Fruit fly (Drosophila melanogaster) whole organism, embryonic: ENCODE measurements around the gene CG18563.
A peak's percentile ranks its signal among the peaks of the same experiment; 100 is the strongest.

Experiments
- ATbp ChIP-seq: fragments of 200-800 bp; sonication (Bioruptor generic); optimal IDR thresholded peaks from 2 replicates; lab custom pipeline; 2017; ENCODE audit warnings: missing biosample characterization, mild to moderate bottlenecking, missing genetic modification characterization, missing genetic modification reagents
- Atf3 ChIP-seq: fragments of 200-800 bp; sonication (Bioruptor generic); optimal IDR thresholded peaks from 3 replicates; lab custom pipeline; 2016; ENCODE audit warnings: missing biosample characterization, missing genetic modification characterization
- CG10959 ChIP-seq: fragments of 200-800 bp; sonication (Bioruptor generic); IDR thresholded peaks from 2 replicates; pipeline ENCODE4 v1.3.6; 2022; ENCODE audit warnings: missing biosample characterization, missing genetic modification characterization
- CG10979 ChIP-seq: fragments of 200-800 bp; sonication (Bioruptor generic); optimal IDR thresholded peaks from 2 replicates; lab custom pipeline; 2018; ENCODE audit warnings: missing biosample characterization, mild to moderate bottlenecking, missing genetic modification characterization, moderate library complexity
- CG12155 ChIP-seq: fragments of 200-800 bp; sonication (Bioruptor generic); optimal IDR thresholded peaks from 3 replicates; lab custom pipeline; 2016; ENCODE audit warnings: missing biosample characterization, missing genetic modification characterization
- CG12299 ChIP-seq: fragments of 200-800 bp; sonication (Bioruptor generic); optimal IDR thresholded peaks from 2 replicates; lab custom pipeline; 2018; ENCODE audit warnings: missing biosample characterization, mild to moderate bottlenecking, missing genetic modification characterization
- CG13123 ChIP-seq: fragments of 200-800 bp; sonication (Bioruptor generic); optimal IDR thresholded peaks from 2 replicates; lab custom pipeline; 2016; ENCODE audit warnings: missing biosample characterization, missing genetic modification characterization
- CG14050 ChIP-seq: fragments of 200-800 bp; sonication (Bioruptor generic); IDR thresholded peaks from 3 replicates; pipeline ENCODE4 v1.3.6; 2022; ENCODE audit warnings: missing biosample characterization, missing genetic modification characterization
- CG15479 ChIP-seq: fragments of 200-800 bp; sonication (Bioruptor generic); optimal IDR thresholded peaks from 3 replicates; lab custom pipeline; 2019; ENCODE audit warnings: missing biosample characterization, mild to moderate bottlenecking, missing genetic modification characterization, moderate library complexity
- CG16813 ChIP-seq: fragments of 200-800 bp; sonication (Bioruptor generic); IDR thresholded peaks from 3 replicates; pipeline ENCODE4 v1.3.6; 2022; ENCODE audit warnings: missing biosample characterization, missing genetic modification characterization; ENCODE audit not compliant: partially characterized antibody
- CG17328 ChIP-seq: fragments of 200-800 bp; sonication (Bioruptor generic); IDR thresholded peaks from 2 replicates; pipeline ENCODE4 v1.3.6; 2022; ENCODE audit warnings: missing biosample characterization, missing genetic modification characterization
- CG17612 ChIP-seq: fragments of 200-800 bp; sonication (Bioruptor generic); IDR thresholded peaks from 2 replicates; pipeline ENCODE4 v1.3.6; 2022; ENCODE audit warnings: missing biosample characterization, missing genetic modification characterization
- CG34422 ChIP-seq: fragments of 200-800 bp; sonication (Bioruptor generic); IDR thresholded peaks from 3 replicates; pipeline ENCODE4 v1.3.6; 2022; ENCODE audit warnings: missing biosample characterization, missing genetic modification characterization
- CG4707 ChIP-seq: fragments of 200-800 bp; sonication (Bioruptor generic); optimal IDR thresholded peaks from 2 replicates; lab custom pipeline; 2018; ENCODE audit warnings: missing biosample characterization, mild to moderate bottlenecking, missing genetic modification characterization, moderate library complexity
- CG4730 ChIP-seq: fragments of 200-800 bp; sonication (Bioruptor generic); IDR thresholded peaks from 2 replicates; pipeline ENCODE4 v1.3.6; 2022; ENCODE audit warnings: missing biosample characterization, missing genetic modification characterization
- CG7786 ChIP-seq: fragments of 200-800 bp; sonication (Bioruptor generic); optimal IDR thresholded peaks from 2 replicates; lab custom pipeline; 2016; ENCODE audit warnings: missing biosample characterization, missing genetic modification characterization
- CG7928 ChIP-seq: fragments of 200-800 bp; sonication (Bioruptor generic); optimal IDR thresholded peaks from 2 replicates; lab custom pipeline; 2017; ENCODE audit warnings: missing biosample characterization, mild to moderate bottlenecking, missing genetic modification characterization
- CG9797 ChIP-seq: fragments of 200-800 bp; sonication (Bioruptor generic); optimal IDR thresholded peaks from 3 replicates; lab custom pipeline; 2018; ENCODE audit warnings: missing biosample characterization, mild to moderate bottlenecking, missing genetic modification characterization
- Dfd ChIP-seq, 2 experiments: fragments of >200 bp; optimal IDR thresholded peaks; 2 replicates each; lab custom pipeline; 2017; ENCODE audit warnings: missing biosample characterization in 2 of 2, missing genetic modification characterization in 2 of 2
- Doc2 ChIP-seq: fragments of 200-800 bp; sonication (Bioruptor generic); IDR thresholded peaks from 2 replicates; pipeline ENCODE4 v1.3.6; 2022; ENCODE audit warnings: missing biosample characterization, missing genetic modification characterization
- GATAe ChIP-seq: fragments of 200-800 bp; sonication (Bioruptor generic); conservative IDR thresholded peaks from 2 replicates; pipeline ENCODE4 v1.3.6; 2022; ENCODE audit warnings: missing biosample characterization, missing genetic modification characterization
- HLH54F ChIP-seq: fragments of 200-800 bp; sonication (Bioruptor generic); optimal IDR thresholded peaks from 3 replicates; lab custom pipeline; 2016; ENCODE audit warnings: missing biosample characterization, missing genetic modification characterization
- Hr78 ChIP-seq, 2 experiments: fragments of 200-800 bp in 1 of 2; fragments of >200 bp in 1 of 2; sonication (Bioruptor generic) in 1 of 2; optimal IDR thresholded peaks; 2 replicates each; lab custom pipeline; 2017 to 2019; ENCODE audit warnings: missing biosample characterization in 2 of 2, missing genetic modification characterization in 2 of 2, mild to moderate bottlenecking in 1 of 2, moderate library complexity in 1 of 2
- Lpt ChIP-seq: fragments of >200 bp; optimal IDR thresholded peaks from 2 replicates; lab custom pipeline; 2018; ENCODE audit warnings: missing biosample characterization, missing genetic modification characterization
- Mad ChIP-seq: fragments of 200-800 bp; sonication (Bioruptor generic); optimal IDR thresholded peaks from 2 replicates; lab custom pipeline; 2016; ENCODE audit warnings: missing biosample characterization, missing genetic modification characterization
- Nf-YC ChIP-seq: fragments of 200-800 bp; optimal IDR thresholded peaks from 3 replicates; lab custom pipeline; 2019; ENCODE audit warnings: missing biosample characterization, mild to moderate bottlenecking, missing genetic modification characterization, moderate library complexity
- Oli ChIP-seq: fragments of 200-800 bp; sonication (Bioruptor generic); optimal IDR thresholded peaks from 2 replicates; lab custom pipeline; 2018; ENCODE audit warnings: missing biosample characterization, mild to moderate bottlenecking, missing genetic modification characterization, moderate library complexity
- Ptx1 ChIP-seq: fragments of 200-800 bp; sonication (Bioruptor generic); IDR thresholded peaks from 2 replicates; pipeline ENCODE4 v1.3.6; 2022; ENCODE audit warnings: missing biosample characterization, missing genetic modification characterization
- Rx ChIP-seq: fragments of 200-800 bp; sonication (Bioruptor generic); IDR thresholded peaks from 2 replicates; pipeline ENCODE4 v1.3.6; 2022; ENCODE audit warnings: missing biosample characterization, missing genetic modification characterization
- Tbp ChIP-seq: fragments of >200 bp; optimal IDR thresholded peaks from 2 replicates; lab custom pipeline; 2018; ENCODE audit warnings: missing biosample characterization, missing genetic modification characterization
- YL-1 ChIP-seq: fragments of 200-800 bp; sonication (Bioruptor generic); optimal IDR thresholded peaks from 3 replicates; lab custom pipeline; 2017; ENCODE audit warnings: missing biosample characterization, mild to moderate bottlenecking, missing genetic modification characterization
- bigmax ChIP-seq: fragments of 200-800 bp; sonication (Bioruptor generic); optimal IDR thresholded peaks from 2 replicates; lab custom pipeline; 2018; ENCODE audit warnings: missing biosample characterization, mild to moderate bottlenecking, missing genetic modification characterization
- ci ChIP-seq: fragments of 200-800 bp; sonication (Bioruptor generic); IDR thresholded peaks from 3 replicates; pipeline ENCODE4 v1.3.6; 2022; ENCODE audit warnings: missing biosample characterization, missing genetic modification characterization
- corto ChIP-seq: fragments of 200-800 bp; sonication (Bioruptor generic); optimal IDR thresholded peaks from 2 replicates; lab custom pipeline; 2016; ENCODE audit warnings: missing biosample characterization, mild to moderate bottlenecking, missing genetic modification characterization, moderate library complexity
- dmrt11E ChIP-seq: fragments of 200-800 bp; sonication (Bioruptor generic); optimal IDR thresholded peaks from 3 replicates; lab custom pipeline; 2018; ENCODE audit warnings: missing biosample characterization, mild to moderate bottlenecking, missing genetic modification characterization, moderate library complexity
- exex ChIP-seq: fragments of 200-800 bp; sonication (Bioruptor generic); optimal IDR thresholded peaks from 4 replicates; lab custom pipeline; 2018; ENCODE audit warnings: missing biosample characterization, mild to moderate bottlenecking, missing genetic modification characterization, moderate library complexity
- fd64A ChIP-seq: fragments of 200-800 bp; sonication (Bioruptor generic); optimal IDR thresholded peaks from 3 replicates; lab custom pipeline; 2018; ENCODE audit warnings: missing biosample characterization, mild to moderate bottlenecking, missing genetic modification characterization
- gro ChIP-seq: fragments of 200-800 bp; sonication (Bioruptor generic); optimal IDR thresholded peaks from 2 replicates; lab custom pipeline; 2016; ENCODE audit warnings: missing biosample characterization, missing genetic modification characterization
- ham ChIP-seq: fragments of 200-800 bp; sonication (Bioruptor generic); IDR thresholded peaks from 2 replicates; pipeline ENCODE4 v1.3.6; 2022; ENCODE audit warnings: missing biosample characterization, missing genetic modification characterization
- hkb ChIP-seq, 2 experiments: fragments of 200-800 bp in 1 of 2; fragments of >200 bp in 1 of 2; sonication (Bioruptor generic) in 1 of 2; IDR thresholded peaks in 1 of 2; optimal IDR thresholded peaks in 1 of 2; 2 replicates each; pipeline versions ENCODE4 v1.3.6 to Lab custom; 2017 to 2022; ENCODE audit warnings: missing biosample characterization in 1 of 2, missing genetic modification characterization in 1 of 2
- hth ChIP-seq: fragments of >200 bp; optimal IDR thresholded peaks from 2 replicates; lab custom pipeline; 2017; ENCODE audit warnings: inconsistent platforms
- jing ChIP-seq: fragments of 200-800 bp; sonication (Bioruptor generic); optimal IDR thresholded peaks from 2 replicates; lab custom pipeline; 2018; ENCODE audit warnings: missing biosample characterization, mild to moderate bottlenecking, missing genetic modification characterization
- kay ChIP-seq: fragments of 200-800 bp; sonication (Bioruptor generic); optimal IDR thresholded peaks from 2 replicates; lab custom pipeline; 2016; ENCODE audit warnings: missing biosample characterization, missing genetic modification characterization
- onecut ChIP-seq: fragments of 200-800 bp; sonication (Bioruptor generic); IDR thresholded peaks from 2 replicates; pipeline ENCODE4 v1.3.6; 2022; ENCODE audit warnings: missing biosample characterization, missing genetic modification characterization
- p53 ChIP-seq: fragments of 200-800 bp; sonication (Bioruptor generic); optimal IDR thresholded peaks from 2 replicates; lab custom pipeline; 2016; ENCODE audit warnings: missing biosample characterization, missing genetic modification characterization
- slp2 ChIP-seq: fragments of 200-800 bp; sonication (Bioruptor generic); optimal IDR thresholded peaks from 2 replicates; lab custom pipeline; 2016; ENCODE audit warnings: missing biosample characterization, missing genetic modification characterization
- ssp ChIP-seq: fragments of 200-800 bp; sonication (Bioruptor generic); IDR thresholded peaks from 2 replicates; pipeline ENCODE4 v1.3.6; 2022; ENCODE audit warnings: missing biosample characterization, missing genetic modification characterization
- tin ChIP-seq: fragments of 200-800 bp; sonication (Bioruptor generic); optimal IDR thresholded peaks from 3 replicates; lab custom pipeline; 2016; ENCODE audit warnings: missing biosample characterization, missing genetic modification characterization
- ttk ChIP-seq: fragments of 200-800 bp; sonication (Bioruptor generic); IDR thresholded peaks from 2 replicates; pipeline ENCODE4 v2.1.2; 2022; ENCODE audit warnings: missing biosample characterization, missing genetic modification characterization
- vfl ChIP-seq: fragments of 200-800 bp; sonication (Bioruptor generic); optimal IDR thresholded peaks from 2 replicates; lab custom pipeline; 2016; ENCODE audit warnings: missing biosample characterization, missing genetic modification characterization
- wdn ChIP-seq: fragments of 200-800 bp; sonication (Bioruptor generic); IDR thresholded peaks from 2 replicates; pipeline ENCODE4 v1.3.6; 2022; ENCODE audit warnings: missing biosample characterization, missing genetic modification characterization
- wor ChIP-seq: fragments of 200-800 bp; sonication (Bioruptor generic); IDR thresholded peaks from 2 replicates; pipeline ENCODE4 v1.3.6; 2022; ENCODE audit warnings: missing biosample characterization, missing genetic modification characterization

CG18563 gene

DNA sequence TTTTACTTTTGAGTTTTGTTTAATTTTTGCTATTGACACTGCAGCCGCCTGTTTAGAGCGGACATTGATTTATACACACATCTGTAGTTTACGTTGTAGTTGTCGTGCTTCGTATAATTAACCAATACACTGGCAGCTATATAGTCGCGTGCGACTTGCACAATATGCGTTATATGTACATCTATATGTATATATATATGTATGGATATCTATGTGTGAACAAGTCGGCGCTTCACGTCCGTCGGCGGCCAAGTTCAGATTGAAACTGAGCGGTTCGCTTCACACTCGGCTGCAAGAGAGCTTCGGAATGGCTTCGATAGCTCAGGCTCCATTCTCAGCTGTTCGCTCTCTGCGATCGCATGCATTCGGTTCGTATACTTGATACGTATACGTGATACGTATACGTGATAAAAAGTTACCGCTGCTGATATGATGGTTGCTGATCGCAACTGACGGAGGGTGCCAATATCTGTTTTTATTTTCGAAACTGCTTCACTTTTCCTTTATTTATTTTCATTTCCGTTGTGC lies 29.9 kb downstream of the CG18563 start (continued):
- TF ChIP-seq ATbp (GFP tag; lab: Kevin White, UChicago) (no peak), Nf-YC (no peak), fd64A (no peak), CG12299 (tag; lab: Kevin White, UChicago) (no peak), kay (GFP tag; lab: Kevin White, UChicago) (no peak), hth (lab: Kevin White, UChicago) (no peak), Rx (GFP tag; lab: Robert Waterston, UW) (no peak), GATAe (GFP tag; lab: Robert Waterston, UW) (no peak), wdn (GFP tag; lab: Robert Waterston, UW) (no peak), ttk (GFP tag; lab: Robert Waterston, UW) (no peak), tin (no peak), YL-1 (GFP tag; lab: Kevin White, UChicago) (no peak), CG4707 (no peak), wor (GFP tag; lab: Robert Waterston, UW) (no peak), CG13123 (GFP tag; lab: Kevin White, UChicago) (no peak), onecut (GFP tag; lab: Robert Waterston, UW) (no peak), slp2 (no peak), Doc2 (GFP tag; lab: Robert Waterston, UW) (no peak), Dfd (GFP tag; optimal IDR thresholded peaks at IDR 0.05; lab: Kevin White, UChicago) (no peak), Lpt (GFP tag; lab: Kevin White, UChicago) (no peak), CG17612 (GFP tag; lab: Robert Waterston, UW) (no peak), CG15479 (GFP tag; lab: Kevin White, UChicago) (no peak), jing (GFP tag; lab: Kevin White, UChicago) (no peak), Hr78 (GFP tag; optimal IDR thresholded peaks at IDR 0.05; lab: Kevin White, UChicago) (peak in 1 of 2 experiments; percentile 24), CG34422 (peak; percentile 20; the same call in 1 of the 3 replicates), CG12155 (no peak), CG16813 (GFP tag; lab: Robert Waterston, UW) (no peak), ssp (GFP tag; lab: Robert Waterston, UW) (no peak), ham (no peak), gro (GFP tag; lab: Kevin White, UChicago) (no peak), CG10979 (peak; percentile 32), CG7786 (GFP tag; lab: Kevin White, UChicago) (no peak), CG10959 (GFP tag; lab: Robert Waterston, UW) (no peak), CG7928 (peak; percentile 4), Atf3 (no peak), CG9797 (GFP tag; lab: Kevin White, UChicago) (no peak), CG14050 (GFP tag; lab: Robert Waterston, UW) (no peak), Mad (no peak), exex (tag; lab: Kevin White, UChicago) (no peak), vfl (GFP tag; lab: Kevin White, UChicago) (no peak), bigmax (GFP tag; lab: Kevin White, UChicago) (no peak), Oli (tag; lab: Kevin White, UChicago) (no peak), Ptx1 (GFP tag; lab: Robert Waterston, UW) (no peak), CG4730 (GFP tag; lab: Robert Waterston, UW) (no peak), ci (GFP tag; lab: Robert Waterston, UW) (peak; percentile 20; the same call in 1 of the 3 replicates), dmrt11E (tag; lab: Kevin White, UChicago) (no peak), CG17328 (GFP tag; lab: Robert Waterston, UW) (no peak), Tbp (no peak), hkb (optimal IDR thresholded peaks at IDR 0.05; lab: Kevin White, UChicago) (no peak), hkb (GFP tag; IDR thresholded peaks at IDR 0.05; lab: Robert Waterston, UW) (0 out of 2 replicates have a peak, but pooled peaks have one; percentile 27), p53 (no peak), HLH54F (GFP tag; lab: Kevin White, UChicago) (no peak), corto (peak; percentile 12)
